Fruit fly (Drosophila melanogaster) whole organism, adult: Measurements from ENCODE around the gene sv.

Source experiments
- CG11617 ChIP-seq: fragments of 200-800 bp; sonication (Bioruptor generic); optimal IDR thresholded peaks from 2 replicates; lab custom pipeline; 2017; ENCODE audit warnings: mild to moderate bottlenecking, missing biosample characterization, missing genetic modification reagents, missing genetic modification characterization
- CG12768 ChIP-seq: fragments of 200-800 bp; sonication (Bioruptor generic); optimal IDR thresholded peaks from 2 replicates; lab custom pipeline; 2017; ENCODE audit warnings: missing biosample characterization, missing genetic modification characterization, mild to moderate bottlenecking, moderate library complexity, missing genetic modification reagents
- CG14711 ChIP-seq: fragments of 200-800 bp; sonication (Bioruptor generic); optimal IDR thresholded peaks from 2 replicates; lab custom pipeline; 2018; ENCODE audit warnings: missing biosample characterization, mild to moderate bottlenecking, missing genetic modification characterization, moderate library complexity
- CG1620 ChIP-seq: fragments of 200-800 bp; sonication (Bioruptor generic); optimal IDR thresholded peaks from 2 replicates; lab custom pipeline; 2016; ENCODE audit warnings: missing biosample characterization, missing genetic modification characterization
- CG33017 ChIP-seq: fragments of 200-800 bp; sonication (Bioruptor generic); optimal IDR thresholded peaks from 2 replicates; lab custom pipeline; 2018; ENCODE audit warnings: missing biosample characterization, mild to moderate bottlenecking, missing genetic modification characterization, moderate library complexity
- CG7045 ChIP-seq: fragments of 200-800 bp; sonication (Bioruptor generic); optimal IDR thresholded peaks from 2 replicates; lab custom pipeline; 2017; ENCODE audit warnings: missing biosample characterization, mild to moderate bottlenecking, missing genetic modification characterization
- CG7101 ChIP-seq: fragments of 200-800 bp; sonication (Bioruptor generic); optimal IDR thresholded peaks from 2 replicates; lab custom pipeline; 2018; ENCODE audit warnings: missing biosample characterization, mild to moderate bottlenecking, missing genetic modification characterization, moderate library complexity
- Clk ChIP-seq: fragments of 200-800 bp; sonication (Bioruptor generic); optimal IDR thresholded peaks from 2 replicates; lab custom pipeline; 2017; ENCODE audit warnings: missing biosample characterization, missing genetic modification characterization
- Crg-1 ChIP-seq: fragments of 200-800 bp; sonication (Bioruptor generic); optimal IDR thresholded peaks from 2 replicates; lab custom pipeline; 2016; ENCODE audit warnings: missing biosample characterization, missing genetic modification characterization
- Hr96 ChIP-seq: fragments of 200-800 bp; sonication (Bioruptor generic); optimal IDR thresholded peaks from 2 replicates; lab custom pipeline; 2016; ENCODE audit warnings: missing biosample characterization, missing genetic modification characterization
- Mnt ChIP-seq: fragments of 200-800 bp; sonication (Bioruptor generic); optimal IDR thresholded peaks from 2 replicates; lab custom pipeline; 2016; ENCODE audit warnings: missing biosample characterization, mild to moderate bottlenecking, missing genetic modification characterization
- bab1 ChIP-seq: fragments of 200-800 bp; sonication (Bioruptor generic); optimal IDR thresholded peaks from 3 replicates; lab custom pipeline; 2019; ENCODE audit warnings: missing biosample characterization, mild to moderate bottlenecking, missing genetic modification characterization, moderate library complexity
- cic ChIP-seq: fragments of 200-800 bp; sonication (Bioruptor generic); optimal IDR thresholded peaks from 2 replicates; lab custom pipeline; 2017; ENCODE audit warnings: missing biosample characterization, mild to moderate bottlenecking, missing genetic modification characterization, moderate library complexity
- cnc ChIP-seq, 2 experiments: fragments of >200 bp; optimal IDR thresholded peaks; 2 replicates each; lab custom pipeline; 2017
- kay ChIP-seq: fragments of 200-800 bp; sonication (Bioruptor generic); peaks from one replicate; lab custom pipeline; 2016; ENCODE audit warnings: missing biosample characterization, missing genetic modification characterization, borderline replicate concordance
- ovo ChIP-seq: fragments of 200-800 bp; sonication (Bioruptor generic); optimal IDR thresholded peaks from 2 replicates; lab custom pipeline; 2016; ENCODE audit warnings: missing biosample characterization, missing genetic modification characterization
- pad ChIP-seq: fragments of 200-800 bp; sonication (Bioruptor generic); optimal IDR thresholded peaks from 3 replicates; lab custom pipeline; 2017; ENCODE audit warnings: missing biosample characterization, missing genetic modification characterization, mild to moderate bottlenecking, moderate library complexity, missing genetic modification reagents
- tj ChIP-seq: fragments of 200-800 bp; sonication (Bioruptor generic); optimal IDR thresholded peaks from 3 replicates; lab custom pipeline; 2017; ENCODE audit warnings: missing biosample characterization, mild to moderate bottlenecking, missing genetic modification characterization, moderate library complexity
- toe ChIP-seq: fragments of 200-800 bp; sonication (Bioruptor generic); optimal IDR thresholded peaks from 2 replicates; lab custom pipeline; 2016; ENCODE audit warnings: missing biosample characterization, missing genetic modification characterization

The sv gene

DNA sequence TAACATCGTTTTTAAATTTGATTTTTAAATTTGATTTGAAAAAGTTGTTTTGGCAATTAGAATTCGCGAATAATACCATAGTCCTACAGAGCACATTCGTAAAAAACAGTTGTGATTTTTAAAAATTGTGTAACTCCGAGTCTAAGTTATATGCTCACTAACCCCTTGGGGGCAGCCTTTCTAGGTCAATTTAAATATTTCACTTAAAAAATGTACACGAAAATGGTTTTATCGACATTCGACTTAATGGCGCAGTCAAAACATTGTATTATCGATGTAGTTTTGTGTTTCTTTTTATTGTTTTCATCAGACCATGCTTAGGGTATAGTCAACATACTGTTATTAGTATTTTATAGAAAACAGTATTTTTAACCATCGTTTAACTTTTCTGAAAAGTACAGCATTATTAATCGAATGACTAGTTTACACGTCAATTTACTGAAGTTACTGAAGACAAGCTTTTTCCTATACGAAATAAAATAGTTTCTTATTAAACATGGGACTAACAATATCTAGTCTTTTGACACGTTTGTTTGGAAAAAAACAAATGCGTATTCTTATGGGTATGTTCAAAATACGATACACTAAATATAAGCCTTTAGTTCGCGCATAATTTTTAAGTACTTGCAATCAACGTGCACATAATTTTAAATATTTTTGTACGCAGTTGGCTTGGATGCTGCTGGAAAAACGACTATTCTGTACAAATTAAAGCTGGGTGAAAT is 35.3 kb downstream of the sv start, which contains the start of gene Arf4:
Gene Arf4 (plus strand): TSS at position 399 of the 725 bp plus-strand sequence.
- no peak for TF ChIP-seq CG1620
- peak; percentile 57 for TF ChIP-seq bab1 (GFP tag; lab: Kevin White, UChicago)
- TF ChIP-seq CG14711 (tag; lab: Kevin White, UChicago), result peak; percentile 12
- no peak for TF ChIP-seq CG7045
- no peak for TF ChIP-seq Crg-1

dm6 chr4:1124494-1124780 is 35.8 kb downstream of the sv start:
- no peak for TF ChIP-seq Hr96 (GFP tag; lab: Kevin White, UChicago)
- TF ChIP-seq CG7101 (tag; lab: Kevin White, UChicago), result no peak
- peak; percentile 89 for TF ChIP-seq kay

- TF ChIP-seq kay (peak; percentile 85), CG7101 (tag; lab: Kevin White, UChicago) (no peak)
Observed at dm6 chr4:1126290-1126689, 37.7 kb downstream of the sv start, which contains the start of gene CG11155. CG11155 (plus strand) TSS chr4:1126602.

- TF ChIP-seq tj (GFP tag; lab: Kevin White, UChicago) (no peak), Crg-1 (no peak)
Observed at dm6 chr4:1127000-1127399, 38.4 kb downstream of the sv start.

DNA sequence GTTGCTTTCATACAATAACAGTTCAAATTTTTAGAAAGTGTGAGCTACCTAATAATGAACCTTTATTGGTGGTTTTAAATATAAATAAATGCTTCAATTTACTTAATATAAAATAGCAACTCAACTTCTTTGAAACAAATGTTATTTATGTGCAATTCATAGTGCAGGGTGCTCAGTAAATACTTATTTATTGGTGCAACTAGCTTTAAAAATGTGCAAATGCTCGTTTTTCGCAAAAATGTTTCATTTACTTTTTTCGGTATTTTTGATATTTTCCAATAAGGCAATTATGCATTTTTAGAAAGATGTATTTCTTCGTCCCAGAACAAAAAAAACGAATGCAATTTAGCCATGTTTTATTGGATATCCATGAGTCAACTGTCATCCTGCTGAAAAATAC is 56.1 kb downstream of the sv start:
- TF ChIP-seq Crg-1 (no peak), CG11617 (GFP tag; lab: Kevin White, UChicago) (no peak), tj (GFP tag; lab: Kevin White, UChicago) (no peak), CG12768 (no peak)

dm6 chr4:1146456-1146855 is 57.9 kb downstream of the sv start:
- TF ChIP-seq cnc (optimal IDR thresholded peaks at IDR 0.05; lab: Kevin White, UChicago) (no peak), bab1 (GFP tag; lab: Kevin White, UChicago) (peak; percentile 9), kay (peak; percentile 88), toe (peak; percentile 4), CG14711 (tag; lab: Kevin White, UChicago) (no peak), CG11617 (GFP tag; lab: Kevin White, UChicago) (no peak)

DNA sequence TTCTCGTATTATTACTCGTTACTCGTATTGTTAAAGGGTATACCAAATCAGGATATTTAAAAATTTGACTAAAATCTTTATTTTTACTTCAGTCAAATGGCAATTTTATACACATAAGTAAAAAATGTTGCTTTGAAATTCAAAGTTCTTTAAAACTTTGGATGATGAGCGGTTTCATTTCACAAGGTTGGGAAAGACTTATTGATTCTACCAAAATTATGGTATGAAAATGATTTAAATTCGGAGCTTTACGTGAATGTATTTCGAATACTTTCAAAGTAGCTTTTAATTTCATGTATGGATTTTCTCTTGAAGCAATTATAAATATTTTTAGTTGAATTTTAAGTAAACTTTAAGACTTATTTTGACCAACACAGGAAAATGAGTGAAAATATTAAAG is 58.6 kb downstream of the sv start, which contains the start of gene Kif3C:
Gene Kif3C (plus strand): TSS at position 301 of the 400 bp plus-strand sequence.
- no peak for TF ChIP-seq bab1 (GFP tag; lab: Kevin White, UChicago)
- no peak for TF ChIP-seq CG7101 (tag; lab: Kevin White, UChicago)
- no peak for TF ChIP-seq toe
- no peak for TF ChIP-seq pad
- TF ChIP-seq cic (GFP tag; lab: Kevin White, UChicago), result no peak
- no peak for TF ChIP-seq CG14711 (tag; lab: Kevin White, UChicago)

- TF ChIP-seq ovo (no peak), bab1 (GFP tag; lab: Kevin White, UChicago) (no peak), tj (GFP tag; lab: Kevin White, UChicago) (no peak), CG11617 (GFP tag; lab: Kevin White, UChicago) (no peak), CG12768 (no peak), kay (peak; percentile 90), CG7045 (no peak), Mnt (GFP tag; lab: Kevin White, UChicago) (no peak), Hr96 (GFP tag; lab: Kevin White, UChicago) (no peak)
Observed at dm6 chr4:1147966-1148541, 59.5 kb downstream of the sv start.

DNA sequence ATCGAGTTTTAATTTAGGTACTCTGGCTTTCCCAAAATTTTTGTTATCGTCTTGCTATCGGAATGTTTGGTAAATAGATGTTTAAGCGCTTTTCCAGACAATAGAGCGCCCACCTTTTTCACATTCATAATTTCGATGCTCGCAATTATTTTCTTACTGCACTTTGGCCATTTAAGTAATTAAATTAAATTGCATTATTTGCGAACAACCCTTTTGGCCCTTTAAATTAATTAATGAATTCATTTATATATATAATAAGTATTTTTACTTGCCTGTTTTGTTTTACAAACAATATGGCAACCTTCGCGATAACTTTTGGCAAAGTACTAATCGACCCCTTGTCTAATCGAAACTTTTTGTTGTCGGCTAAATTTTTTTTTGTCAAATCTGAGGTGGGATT is 67.7 kb downstream of the sv start:
- TF ChIP-seq ovo, result no peak
- TF ChIP-seq CG33017, result no peak
- no peak for TF ChIP-seq CG14711 (tag; lab: Kevin White, UChicago)
- no peak for TF ChIP-seq Mnt (GFP tag; lab: Kevin White, UChicago)
- no peak for TF ChIP-seq Clk (GFP tag; lab: Kevin White, UChicago)
